Worm (Caenorhabditis elegans): ENCODE data around the gene D1079.1.

ce11 chrX:4400296-4400695 is 2.7 kb upstream of the D1079.1 start:
- no peak for TF ChIP-seq ceh-28 (tag; optimal IDR thresholded peaks at IDR 0.05)
- TF ChIP-seq ces-1 (GFP tag; optimal IDR thresholded peaks at IDR 0.05), result no peak
- no peak for TF ChIP-seq lsy-2 (tag; optimal IDR thresholded peaks at IDR 0.05)
- no peak for TF ChIP-seq lin-15B (tag; optimal IDR thresholded peaks at IDR 0.05)
- TF ChIP-seq nhr-76 (tag; optimal IDR thresholded peaks at IDR 0.05), result no peak
- no peak for TF ChIP-seq zag-1 (tag; optimal IDR thresholded peaks at IDR 0.05)
- no peak for TF ChIP-seq mxl-3 (GFP tag; optimal IDR thresholded peaks at IDR 0.05)
- no peak for TF ChIP-seq nhr-11 (tag; optimal IDR thresholded peaks at IDR 0.05)
- TF ChIP-seq pqm-1 (tag; optimal IDR thresholded peaks at IDR 0.05), result no peak
- no peak for TF ChIP-seq skn-1 (tag; optimal IDR thresholded peaks at IDR 0.05)
